Worm (Caenorhabditis elegans) whole organism, L3 larva: ENCODE measurements around the gene attf-5.

ENCODE experiments used
- R02D3.7 ChIP-seq: fragments of 150-350 bp; optimal IDR thresholded peaks from 2 replicates; lab custom pipeline; 2014; ENCODE audit warnings: missing biosample characterization, missing genetic modification characterization
- ZK546.5 ChIP-seq: sonication (generic microtip); optimal IDR thresholded peaks from 2 replicates; lab custom pipeline; 2017; ENCODE audit warnings: missing biosample characterization, missing genetic modification characterization
- aly-2 ChIP-seq: fragments of 150-350 bp; optimal IDR thresholded peaks from 2 replicates; lab custom pipeline; 2014; ENCODE audit warnings: missing biosample characterization, missing genetic modification characterization
- ceh-16 ChIP-seq: sonication (generic microtip); optimal IDR thresholded peaks from 2 replicates; lab custom pipeline; 2017; ENCODE audit warnings: missing biosample characterization, missing genetic modification characterization
- ceh-28 ChIP-seq: fragments of 150-350 bp; optimal IDR thresholded peaks from 2 replicates; lab custom pipeline; 2014; ENCODE audit warnings: missing biosample characterization, missing genetic modification reagents, missing genetic modification characterization
- ceh-82 ChIP-seq: fragments of 150-350 bp; optimal IDR thresholded peaks from 2 replicates; lab custom pipeline; 2014; ENCODE audit warnings: missing biosample characterization, missing genetic modification characterization
- ceh-9 ChIP-seq: sonication (generic microtip); optimal IDR thresholded peaks from 2 replicates; lab custom pipeline; 2018; ENCODE audit warnings: missing biosample characterization, missing genetic modification characterization
- daf-12 ChIP-seq: fragments of 150-350 bp; optimal IDR thresholded peaks from 2 replicates; lab custom pipeline; 2014; ENCODE audit warnings: missing biosample characterization, missing genetic modification reagents, missing genetic modification characterization
- egl-27 ChIP-seq: sonication (generic microtip); optimal IDR thresholded peaks from 4 replicates; lab custom pipeline; 2017; ENCODE audit warnings: missing biosample characterization, missing genetic modification reagents, missing genetic modification characterization
- elt-3 ChIP-seq, 3 experiments: fragments of 150-350 bp in 1 of 3; sonication (generic microtip) in 2 of 3; optimal IDR thresholded peaks; 2 replicates in 2 of 3; 4 replicates in 1 of 3; lab custom pipeline; 2014 to 2017; ENCODE audit warnings: missing biosample characterization in 3 of 3, missing genetic modification characterization in 3 of 3
- eor-1 ChIP-seq, 2 experiments: fragments of 150-350 bp; optimal IDR thresholded peaks; 2 replicates each; lab custom pipeline; 2014 to 2018; ENCODE audit warnings: missing biosample characterization in 2 of 2, missing genetic modification characterization in 2 of 2
- fos-1 ChIP-seq: fragments of 150-350 bp; optimal IDR thresholded peaks from 2 replicates; lab custom pipeline; 2014; ENCODE audit warnings: missing biosample characterization, missing genetic modification characterization
- hmg-11 ChIP-seq: sonication (generic microtip); optimal IDR thresholded peaks from 2 replicates; lab custom pipeline; 2016; ENCODE audit warnings: missing genetic modification characterization, missing compliant biosample characterization
- jun-1 ChIP-seq: fragments of 150-350 bp; optimal IDR thresholded peaks from 2 replicates; lab custom pipeline; 2014; ENCODE audit warnings: missing biosample characterization, missing genetic modification reagents, missing genetic modification characterization
- lin-15B ChIP-seq: fragments of 150-350 bp; optimal IDR thresholded peaks from 2 replicates; lab custom pipeline; 2014; ENCODE audit warnings: missing biosample characterization, missing genetic modification characterization
- lin-39 ChIP-seq: fragments of 150-350 bp; optimal IDR thresholded peaks from 2 replicates; lab custom pipeline; 2018; ENCODE audit warnings: missing biosample characterization, missing genetic modification reagents, missing genetic modification characterization
- mdl-1 ChIP-seq: fragments of 150-350 bp; optimal IDR thresholded peaks from 2 replicates; lab custom pipeline; 2014; ENCODE audit warnings: missing biosample characterization, missing genetic modification characterization
- mml-1 ChIP-seq: fragments of 150-350 bp; sonication (generic microtip); optimal IDR thresholded peaks from 3 replicates; lab custom pipeline; 2014; ENCODE audit warnings: missing biosample characterization, missing genetic modification characterization
- nhr-12 ChIP-seq: fragments of 150-350 bp; optimal IDR thresholded peaks from 2 replicates; lab custom pipeline; 2014; ENCODE audit warnings: missing biosample characterization, missing genetic modification characterization
- nhr-23 ChIP-seq: fragments of 150-350 bp; optimal IDR thresholded peaks from 2 replicates; lab custom pipeline; 2014; ENCODE audit warnings: missing biosample characterization, missing genetic modification reagents, missing genetic modification characterization
- nhr-237 ChIP-seq: fragments of 150-350 bp; optimal IDR thresholded peaks from 2 replicates; lab custom pipeline; 2014; ENCODE audit warnings: missing biosample characterization, missing genetic modification characterization
- nhr-25 ChIP-seq: sonication (generic microtip); optimal IDR thresholded peaks from 2 replicates; lab custom pipeline; 2017; ENCODE audit warnings: missing biosample characterization, missing genetic modification characterization
- nhr-28 ChIP-seq: fragments of 150-350 bp; optimal IDR thresholded peaks from 2 replicates; lab custom pipeline; 2014; ENCODE audit warnings: missing biosample characterization, missing genetic modification characterization
- nhr-43 ChIP-seq: sonication (generic microtip); optimal IDR thresholded peaks from 2 replicates; lab custom pipeline; 2016; ENCODE audit warnings: mild to moderate bottlenecking, missing genetic modification characterization, missing compliant biosample characterization; ENCODE audit not compliant: poor library complexity, severe bottlenecking
- nhr-67 ChIP-seq: fragments of 150-350 bp; optimal IDR thresholded peaks from 2 replicates; lab custom pipeline; 2014; ENCODE audit warnings: missing biosample characterization, missing genetic modification characterization
- nhr-76 ChIP-seq: fragments of 150-350 bp; sonication (generic microtip); optimal IDR thresholded peaks from 5 replicates; lab custom pipeline; 2014; ENCODE audit warnings: missing biosample characterization, missing genetic modification characterization
- nhr-77 ChIP-seq: fragments of 150-350 bp; optimal IDR thresholded peaks from 2 replicates; lab custom pipeline; 2014; ENCODE audit warnings: missing biosample characterization, missing genetic modification characterization
- pha-4 ChIP-seq: fragments of 150-350 bp; optimal IDR thresholded peaks from 2 replicates; lab custom pipeline; 2014; ENCODE audit warnings: missing biosample characterization, missing genetic modification reagents, missing genetic modification characterization
- sea-2 ChIP-seq: fragments of 150-350 bp; sonication (generic microtip); optimal IDR thresholded peaks from 4 replicates; lab custom pipeline; 2014; ENCODE audit warnings: missing biosample characterization, missing genetic modification reagents, missing genetic modification characterization
- snpc-4 ChIP-seq: fragments of 150-350 bp; optimal IDR thresholded peaks from 2 replicates; lab custom pipeline; 2014; ENCODE audit warnings: missing biosample characterization, missing genetic modification characterization
- tbx-2 ChIP-seq: sonication (generic microtip); optimal IDR thresholded peaks from 2 replicates; lab custom pipeline; 2016; ENCODE audit warnings: mild to moderate bottlenecking, missing genetic modification characterization, missing compliant biosample characterization
- unc-39 ChIP-seq: sonication (generic microtip); optimal IDR thresholded peaks from 4 replicates; lab custom pipeline; 2017; ENCODE audit warnings: missing biosample characterization, missing genetic modification characterization
- unc-62 ChIP-seq: fragments of 150-350 bp; sonication (generic microtip); optimal IDR thresholded peaks from 4 replicates; lab custom pipeline; 2014; ENCODE audit warnings: missing biosample characterization, missing genetic modification reagents, missing genetic modification characterization

Gene attf-5

DNA sequence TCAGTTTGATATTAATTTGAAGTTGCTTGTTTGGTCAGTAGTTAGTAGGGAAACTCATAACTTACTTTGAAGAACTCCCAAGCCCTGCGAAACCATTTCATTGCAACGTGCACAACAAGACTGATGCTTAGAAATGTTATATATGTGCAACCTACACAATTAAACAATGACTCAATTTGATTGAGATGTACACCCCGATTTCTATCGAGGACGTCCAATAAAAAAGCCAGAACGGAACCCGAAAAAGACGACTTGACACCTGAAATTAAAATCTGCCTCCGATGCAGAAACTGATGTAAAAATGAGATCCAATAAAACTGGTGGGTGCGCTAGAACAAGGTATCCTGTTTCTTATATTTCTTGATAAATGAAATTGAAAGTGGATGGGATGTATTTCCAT lies 3.3 kb upstream of the attf-5 start, which contains the start of gene T04G9.6:
Gene T04G9.6, minus strand, starts transcription at position 101 of the 400 bp plus-strand sequence.
- TF ChIP-seq nhr-67 (no peak), nhr-237 (tag; lab: Kevin White, UChicago) (no peak), mdl-1 (tag; lab: Kevin White, UChicago) (no peak)

DNA sequence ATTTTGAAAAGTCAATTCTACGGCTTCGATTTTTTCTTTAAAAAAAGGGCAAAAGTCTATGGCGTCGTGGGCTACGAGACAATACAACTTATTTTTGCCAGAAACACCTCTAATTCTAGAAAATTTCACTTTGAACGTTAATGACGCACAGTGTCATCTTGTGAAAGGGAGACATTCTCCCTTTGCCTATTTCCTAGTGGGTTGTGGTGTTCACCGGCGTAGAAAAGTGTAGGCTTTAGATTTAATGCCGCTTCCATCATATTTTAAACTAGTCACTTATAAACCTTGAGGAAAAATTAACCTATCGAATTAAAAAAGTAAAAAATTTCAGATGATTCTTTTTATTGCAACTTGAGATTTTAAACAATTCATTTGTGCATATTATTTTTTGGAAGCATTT lies 2.8 kb upstream of the attf-5 start:
- TF ChIP-seq ceh-28 (tag; lab: Kevin White, UChicago) (peak; percentile 43), lin-15B (tag; lab: Kevin White, UChicago) (no peak), nhr-77 (tag; lab: Kevin White, UChicago) (peak; percentile 11), nhr-43 (tag; lab: Kevin White, UChicago) (peak; percentile 17), hmg-11 (tag; lab: Kevin White, UChicago) (no peak), mml-1 (no peak), nhr-25 (tag; lab: Kevin White, UChicago) (no peak), daf-12 (tag; lab: Kevin White, UChicago) (no peak), nhr-23 (tag; lab: Kevin White, UChicago) (peak; percentile 23), tbx-2 (peak; percentile 19)

DNA sequence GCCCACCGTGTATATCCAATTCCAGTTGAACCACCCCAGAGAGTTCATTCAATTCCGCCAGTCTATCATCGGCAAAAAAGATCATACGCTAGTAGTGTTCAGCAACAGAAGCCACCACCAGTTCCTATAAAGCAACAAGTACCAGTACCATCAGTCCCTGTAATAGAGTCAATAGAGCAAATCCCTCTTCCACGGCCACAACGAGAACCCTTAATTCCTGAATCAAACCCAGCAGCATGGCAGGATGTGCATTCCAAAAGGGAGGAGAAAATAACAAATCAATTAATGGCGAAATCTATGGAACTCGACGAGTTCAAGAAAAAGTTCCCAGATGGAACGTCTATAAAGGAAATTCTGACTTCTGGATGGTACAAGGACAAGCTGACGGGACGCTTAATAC lies 1.7 kb downstream of the attf-5 start:
- TF ChIP-seq R02D3.7 (tag; lab: Kevin White, UChicago) (no peak), nhr-12 (no peak), eor-1 (tag; optimal IDR thresholded peaks at IDR 0.05; lab: Kevin White, UChicago) (no peak), ceh-28 (tag; lab: Kevin White, UChicago) (no peak), sea-2 (no peak), jun-1 (tag; lab: Kevin White, UChicago) (no peak), elt-3 (tag; optimal IDR thresholded peaks at IDR 0.05; lab: Kevin White, UChicago) (no peak), snpc-4 (no peak), nhr-25 (tag; lab: Kevin White, UChicago) (no peak), aly-2 (no peak), unc-62 (GFP tag; lab: Kevin White, UChicago) (no peak), fos-1 (tag; lab: Kevin White, UChicago) (no peak), egl-27 (tag; lab: Kevin White, UChicago) (no peak), daf-12 (tag; lab: Kevin White, UChicago) (no peak), pha-4 (tag; lab: Kevin White, UChicago) (no peak), lin-39 (tag; lab: Kevin White, UChicago) (no peak), tbx-2 (no peak), nhr-76 (no peak), nhr-43 (tag; lab: Kevin White, UChicago) (no peak), nhr-237 (tag; lab: Kevin White, UChicago) (no peak)

DNA sequence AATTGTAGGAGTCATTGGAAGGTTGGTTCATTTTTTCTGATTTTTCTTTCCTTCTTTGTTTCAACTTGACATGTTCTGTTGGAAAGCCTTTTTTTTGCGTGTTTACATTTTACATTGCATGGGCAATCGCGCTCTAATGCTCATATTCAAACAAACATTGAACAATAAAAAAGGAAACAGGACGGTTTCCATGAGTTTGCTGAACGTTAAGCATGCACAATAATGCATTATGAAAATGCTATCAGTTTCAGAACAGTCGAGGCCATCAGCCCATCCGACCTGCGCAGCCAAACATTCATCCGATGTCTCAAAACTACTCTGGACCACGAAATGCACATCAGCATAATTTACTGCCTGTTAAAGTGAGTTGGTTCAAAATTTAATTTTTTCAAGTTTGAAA lies 2.4 kb downstream of the attf-5 start:
- TF ChIP-seq pha-4 (tag; lab: Kevin White, UChicago) (peak; percentile 30), nhr-28 (no peak), ZK546.5 (tag; lab: Kevin White, UChicago) (no peak)

DNA sequence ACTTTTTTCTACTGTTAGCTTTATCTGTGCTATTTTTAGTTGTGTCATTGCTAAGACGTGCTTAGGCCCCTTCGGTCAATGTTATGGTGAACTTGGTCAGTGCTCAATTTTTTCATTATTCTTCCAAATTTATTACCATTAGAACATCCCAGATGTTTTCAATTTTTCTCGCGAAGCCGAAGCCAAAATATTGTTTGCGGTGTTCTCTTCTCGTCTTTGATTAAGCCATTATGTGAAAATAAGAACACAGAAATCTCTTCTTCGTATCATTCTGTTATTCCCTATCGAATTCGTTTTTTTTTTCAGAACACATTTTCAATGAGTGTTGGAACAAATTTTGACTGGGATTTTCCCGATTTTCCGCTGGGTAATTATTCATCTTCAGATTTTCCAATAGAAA lies 14.3 kb downstream of the attf-5 start, which contains the start of gene gtr-1:
Gene gtr-1, plus strand, starts transcription at position 301 of the 400 bp plus-strand sequence.
- TF ChIP-seq R02D3.7 (tag; lab: Kevin White, UChicago) (no peak), ceh-9 (tag; lab: Kevin White, UChicago) (no peak), nhr-25 (tag; lab: Kevin White, UChicago) (no peak), ceh-82 (tag; lab: Kevin White, UChicago) (no peak), snpc-4 (no peak), unc-39 (tag; lab: Kevin White, UChicago) (no peak), ZK546.5 (tag; lab: Kevin White, UChicago) (no peak), egl-27 (tag; lab: Kevin White, UChicago) (no peak), lin-39 (tag; lab: Kevin White, UChicago) (no peak), ceh-16 (tag; lab: Kevin White, UChicago) (no peak), nhr-77 (tag; lab: Kevin White, UChicago) (no peak)
